Fruit fly (Drosophila melanogaster) S2 (cell line): ENCODE results near the gene EndoU.

ENCODE experiments used
- CG8478 ChIP-seq: fragments of >200 bp; optimal IDR thresholded peaks from 2 replicates; lab custom pipeline; 2018
- CTCF ChIP-seq, 2 experiments: fragments of >200 bp; optimal IDR thresholded peaks; 2 replicates each; lab custom pipeline; 2018

DNA sequence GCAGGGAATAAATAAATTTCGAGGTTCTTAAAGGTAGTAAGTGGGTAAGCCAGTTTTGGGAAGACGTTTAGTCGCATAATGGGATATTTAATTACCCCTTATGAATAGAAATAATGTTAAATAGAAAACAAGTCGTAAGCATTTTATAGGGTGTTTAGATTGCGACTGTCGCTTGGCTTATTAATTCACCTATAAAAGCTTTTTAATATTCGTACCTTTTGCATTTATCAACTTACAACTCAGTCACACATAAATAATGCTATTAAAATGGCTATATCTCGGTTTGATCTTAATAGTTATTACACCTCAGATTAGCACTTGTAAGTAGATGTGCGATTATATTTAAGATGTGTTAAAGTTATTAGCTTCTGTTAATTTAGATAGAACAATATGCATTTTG is 17.1 kb downstream of the EndoU start, which contains the start of gene CG34276:
- TF ChIP-seq CG8478 (lab: Kevin White, UChicago) (no peak), CTCF (optimal IDR thresholded peaks at IDR 0.05; lab: Kevin White, UChicago) (no peak)
